Worm (Caenorhabditis elegans): ENCODE measurements around the gene hmg-11.

ce11 chrII:4665359-4665758 is 7.5 kb upstream of the hmg-11 start, which contains the start of gene T05A7.11:
- TF ChIP-seq zim-3 (tag; optimal IDR thresholded peaks at IDR 0.05) (no peak), efl-1 (GFP tag; optimal IDR thresholded peaks at IDR 0.05) (no peak), dpl-1 (GFP tag; optimal IDR thresholded peaks at IDR 0.05) (no peak), him-1 (tag; optimal IDR thresholded peaks at IDR 0.05) (no peak), pha-4 (tag; optimal IDR thresholded peaks at IDR 0.05) (no peak), B0035.1 (tag; optimal IDR thresholded peaks at IDR 0.05) (no peak), unc-62 (GFP tag; optimal IDR thresholded peaks at IDR 0.05) (no peak), madf-3 (GFP tag; IDR thresholded peaks at IDR 0.05) (no peak), ceh-100 (GFP tag; IDR thresholded peaks at IDR 0.05) (no peak), nfya-2 (GFP tag; IDR thresholded peaks at IDR 0.05) (no peak), F52B5.7 (tag; optimal IDR thresholded peaks at IDR 0.05) (no peak)

Data from whole organism, young adult.